Fruit fly (Drosophila melanogaster): ENCODE measurements around the gene CG6738.

DNA sequence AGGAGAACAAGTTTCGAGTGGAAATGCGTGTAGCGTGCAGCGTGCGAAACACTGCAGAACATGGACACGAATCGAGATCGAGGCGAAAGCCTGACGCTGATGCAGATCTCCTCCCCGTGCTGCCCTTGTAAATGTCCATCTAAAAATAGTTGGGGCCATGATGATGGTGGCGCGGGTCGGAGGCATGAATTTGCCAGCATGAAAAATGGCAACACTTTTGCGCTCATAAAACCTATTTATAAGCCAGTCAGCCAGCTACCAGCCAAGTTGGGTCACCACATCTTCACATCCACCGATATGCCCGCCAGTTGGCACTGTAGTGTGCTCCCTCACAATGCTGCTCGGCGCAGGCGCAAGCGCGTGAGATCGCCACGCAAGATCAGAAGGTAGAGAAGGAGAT is 49.1 kb downstream of the CG6738 start:
- TF ChIP-seq dsf (GFP tag; optimal IDR thresholded peaks at IDR 0.05; ENCODE audit: borderline replicate concordance) (no peak), tai (GFP tag; optimal IDR thresholded peaks at IDR 0.05) (no peak), h (GFP tag; optimal IDR thresholded peaks at IDR 0.05) (peak; percentile 67), foxo (GFP tag; optimal IDR thresholded peaks at IDR 0.05) (peak in 1 of 2 experiments; percentile 65), Dfd (GFP tag; optimal IDR thresholded peaks at IDR 0.05) (no peak), pan (optimal IDR thresholded peaks at IDR 0.05) (no peak), GATAd (GFP tag; optimal IDR thresholded peaks at IDR 0.05) (no peak), Hr83 (GFP tag; optimal IDR thresholded peaks at IDR 0.05; ENCODE audit: poor library complexity, severe bottlenecking) (no peak), CrebA (GFP tag; optimal IDR thresholded peaks at IDR 0.05; ENCODE audit: borderline replicate concordance) (no peak), Hr78 (GFP tag; optimal IDR thresholded peaks at IDR 0.05) (no peak), rgr (GFP tag; optimal IDR thresholded peaks at IDR 0.05) (peak; percentile 46), N (GFP tag; optimal IDR thresholded peaks at IDR 0.05) (no peak)
